Worm (Caenorhabditis elegans) whole organism, L4/young adult: ENCODE measurements around the gene sfxn-1.5.

ENCODE experiments used
- W03F9.2 ChIP-seq: fragments of 150-350 bp; optimal IDR thresholded peaks from 2 replicates; lab custom pipeline; 2014; ENCODE audit warnings: missing biosample characterization, missing genetic modification characterization
- him-1 ChIP-seq: sonication (generic microtip); optimal IDR thresholded peaks from 2 replicates; lab custom pipeline; 2016; ENCODE audit warnings: missing genotype, missing genetic modification reagents, missing genetic modification characterization, missing compliant biosample characterization

DNA sequence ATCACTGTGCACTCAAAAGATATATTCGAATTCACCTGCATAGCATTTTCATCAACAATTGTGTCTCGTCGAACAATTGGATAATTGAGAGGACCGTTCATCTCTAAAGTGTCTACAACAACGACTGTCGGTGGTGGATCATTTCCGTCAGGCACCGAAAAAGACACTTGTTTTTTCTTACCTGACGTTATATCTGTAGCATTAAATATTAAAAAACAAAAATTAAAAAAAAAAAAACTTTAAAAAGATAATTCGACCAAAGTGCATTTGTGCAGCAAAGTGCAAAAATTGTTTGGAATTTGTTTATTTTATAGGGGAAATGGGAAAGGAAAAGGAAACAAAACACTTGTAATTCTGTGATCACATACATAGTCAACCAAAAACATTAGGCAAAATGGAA is 34.4 kb downstream of the sfxn-1.5 start, which contains the start of gene twk-44:
- no peak for TF ChIP-seq him-1
- TF ChIP-seq W03F9.2: no peak
